Fruit fly (Drosophila melanogaster) whole organism, prepupa: ENCODE measurements around the gene CG7728.
A peak's percentile ranks its signal among the peaks of the same experiment; 100 is the strongest.

ENCODE experiments used
- CG10631 ChIP-seq: fragments of 200-800 bp; sonication (Bioruptor generic); optimal IDR thresholded peaks from 2 replicates; lab custom pipeline; 2016; ENCODE audit warnings: missing biosample characterization, missing genetic modification characterization
- CG10669 ChIP-seq: fragments of 200-800 bp; sonication (Bioruptor generic); optimal IDR thresholded peaks from 3 replicates; lab custom pipeline; 2018; ENCODE audit warnings: missing biosample characterization, mild to moderate bottlenecking, missing genetic modification characterization, moderate library complexity
- CG11294 ChIP-seq: fragments of 200-800 bp; sonication (Bioruptor generic); IDR thresholded peaks from 2 replicates; pipeline ENCODE4 v1.3.6; 2022; ENCODE audit warnings: missing biosample characterization, missing genetic modification characterization
- CG11762 ChIP-seq: fragments of 200-800 bp; sonication (Bioruptor generic); optimal IDR thresholded peaks from 3 replicates; lab custom pipeline; 2016; ENCODE audit warnings: missing biosample characterization, missing genetic modification characterization; ENCODE audit not compliant: insufficient read depth
- CG15336 ChIP-seq: fragments of 200-800 bp; sonication (Bioruptor generic); IDR thresholded peaks from 2 replicates; pipeline ENCODE4 v1.3.6; 2022; ENCODE audit warnings: missing biosample characterization, missing genetic modification characterization
- CG1621 ChIP-seq: fragments of 200-800 bp; sonication (Bioruptor generic); optimal IDR thresholded peaks from 3 replicates; lab custom pipeline; 2018; ENCODE audit warnings: missing biosample characterization, mild to moderate bottlenecking, missing genetic modification characterization
- CG16779 ChIP-seq: fragments of 200-800 bp; sonication (Bioruptor generic); optimal IDR thresholded peaks from 3 replicates; lab custom pipeline; 2017; ENCODE audit warnings: missing biosample characterization, mild to moderate bottlenecking, missing genetic modification characterization
- CG3032 ChIP-seq: fragments of 200-800 bp; optimal IDR thresholded peaks from 2 replicates; lab custom pipeline; 2019; ENCODE audit warnings: missing biosample characterization, mild to moderate bottlenecking, missing genetic modification characterization, moderate library complexity
- CG31627 ChIP-seq: fragments of 200-800 bp; sonication (Bioruptor generic); optimal IDR thresholded peaks from 3 replicates; lab custom pipeline; 2016; ENCODE audit warnings: missing biosample characterization, missing genetic modification characterization
- CG32006 ChIP-seq: fragments of 200-800 bp; sonication (Bioruptor generic); optimal IDR thresholded peaks from 3 replicates; lab custom pipeline; 2017; ENCODE audit warnings: missing biosample characterization, mild to moderate bottlenecking, missing genetic modification characterization
- CG34406 ChIP-seq: fragments of 200-800 bp; sonication (Bioruptor generic); optimal IDR thresholded peaks from 3 replicates; lab custom pipeline; 2016; ENCODE audit warnings: missing biosample characterization, missing genetic modification characterization
- CG6163 ChIP-seq: fragments of 200-800 bp; sonication (Bioruptor generic); IDR thresholded peaks from 3 replicates; pipeline ENCODE4 v1.3.6; 2022; ENCODE audit warnings: missing biosample characterization, missing genetic modification characterization
- CG6276 ChIP-seq: fragments of 200-800 bp; sonication (Bioruptor generic); optimal IDR thresholded peaks from 2 replicates; lab custom pipeline; 2017; ENCODE audit warnings: missing biosample characterization, mild to moderate bottlenecking, missing genetic modification characterization
- CG6792 ChIP-seq: fragments of 200-800 bp; sonication (Bioruptor generic); optimal IDR thresholded peaks from 3 replicates; lab custom pipeline; 2016; ENCODE audit warnings: missing biosample characterization, missing genetic modification characterization
- CG6808 ChIP-seq: fragments of 200-800 bp; sonication (Bioruptor generic); optimal IDR thresholded peaks from 3 replicates; lab custom pipeline; 2017; ENCODE audit warnings: missing biosample characterization, missing genetic modification characterization, mild to moderate bottlenecking, moderate library complexity, missing genetic modification reagents
- CG6854 ChIP-seq: fragments of 200-800 bp; sonication (Bioruptor generic); optimal IDR thresholded peaks from 2 replicates; lab custom pipeline; 2017; ENCODE audit warnings: missing biosample characterization, mild to moderate bottlenecking, missing genetic modification characterization
- CG7368 ChIP-seq: fragments of 200-800 bp; sonication (Bioruptor generic); optimal IDR thresholded peaks from 3 replicates; lab custom pipeline; 2016; ENCODE audit warnings: missing biosample characterization, missing genetic modification characterization
- CG8119 ChIP-seq: fragments of 200-800 bp; sonication (Bioruptor generic); IDR thresholded peaks from 3 replicates; pipeline ENCODE4 v1.3.6; 2022; ENCODE audit warnings: missing biosample characterization, missing genetic modification characterization
- CG8632 ChIP-seq: fragments of 200-800 bp; sonication (Bioruptor generic); optimal IDR thresholded peaks from 3 replicates; lab custom pipeline; 2016; ENCODE audit warnings: missing biosample characterization, missing genetic modification characterization
- CG9139 ChIP-seq: fragments of 200-800 bp; sonication (Bioruptor generic); optimal IDR thresholded peaks from 3 replicates; lab custom pipeline; 2017; ENCODE audit warnings: missing biosample characterization, mild to moderate bottlenecking, missing genetic modification characterization
- Eip75B ChIP-seq: fragments of 200-800 bp; sonication (Bioruptor generic); optimal IDR thresholded peaks from 3 replicates; lab custom pipeline; 2016; ENCODE audit warnings: missing biosample characterization, missing genetic modification characterization
- Eip93F ChIP-seq: fragments of 200-800 bp; sonication (Bioruptor generic); optimal IDR thresholded peaks from 2 replicates; lab custom pipeline; 2016; ENCODE audit warnings: missing biosample characterization, mild to moderate bottlenecking, missing genetic modification characterization
- Ets21C ChIP-seq: fragments of 200-800 bp; sonication (Bioruptor generic); optimal IDR thresholded peaks from 3 replicates; lab custom pipeline; 2016; ENCODE audit warnings: missing biosample characterization, missing genetic modification characterization
- Ets96B ChIP-seq: fragments of 200-800 bp; optimal IDR thresholded peaks from 2 replicates; lab custom pipeline; 2019; ENCODE audit warnings: missing biosample characterization, mild to moderate bottlenecking, missing genetic modification characterization, moderate library complexity
- Gug ChIP-seq: fragments of 200-800 bp; sonication (Bioruptor generic); IDR thresholded peaks from 2 replicates; pipeline ENCODE4 v1.3.6; 2022; ENCODE audit warnings: missing biosample characterization, missing genetic modification characterization
- Hr38 ChIP-seq: sonication (Bioruptor generic); optimal IDR thresholded peaks from 2 replicates; lab custom pipeline; 2016; ENCODE audit warnings: missing biosample characterization, missing genetic modification characterization
- Hr39 ChIP-seq: fragments of 200-800 bp; sonication (Bioruptor generic); optimal IDR thresholded peaks from 2 replicates; lab custom pipeline; 2016; ENCODE audit warnings: missing biosample characterization, missing genetic modification characterization
- Hr4 ChIP-seq: fragments of 200-800 bp; sonication (Bioruptor generic); optimal IDR thresholded peaks from 3 replicates; lab custom pipeline; 2016; ENCODE audit warnings: missing biosample characterization, missing genetic modification characterization
- Lpt ChIP-seq: fragments of 200-800 bp; sonication (Bioruptor generic); optimal IDR thresholded peaks from 3 replicates; lab custom pipeline; 2016; ENCODE audit warnings: missing biosample characterization, missing genetic modification characterization
- Met ChIP-seq: fragments of 200-800 bp; sonication (Bioruptor generic); optimal IDR thresholded peaks from 3 replicates; lab custom pipeline; 2016; ENCODE audit warnings: missing biosample characterization, missing genetic modification characterization
- OdsH ChIP-seq: fragments of 200-800 bp; sonication (Bioruptor generic); optimal IDR thresholded peaks from 3 replicates; lab custom pipeline; 2016; ENCODE audit warnings: missing biosample characterization, missing genetic modification characterization
- Smox ChIP-seq: fragments of 200-800 bp; sonication (Bioruptor generic); optimal IDR thresholded peaks from 3 replicates; lab custom pipeline; 2016; ENCODE audit warnings: missing biosample characterization, missing genetic modification characterization
- Sox102F ChIP-seq: fragments of 200-800 bp; sonication (Bioruptor generic); optimal IDR thresholded peaks from 2 replicates; lab custom pipeline; 2016; ENCODE audit warnings: missing biosample characterization, mild to moderate bottlenecking, missing genetic modification characterization
- Sox14 ChIP-seq: fragments of 200-800 bp; sonication (Bioruptor generic); optimal IDR thresholded peaks from 3 replicates; lab custom pipeline; 2016; ENCODE audit warnings: missing biosample characterization, missing genetic modification characterization
- Sox15 ChIP-seq: fragments of 200-800 bp; sonication (Bioruptor generic); optimal IDR thresholded peaks from 3 replicates; lab custom pipeline; 2016; ENCODE audit warnings: missing biosample characterization, missing genetic modification characterization
- achi ChIP-seq: fragments of 200-800 bp; sonication (Bioruptor generic); optimal IDR thresholded peaks from 3 replicates; lab custom pipeline; 2016; ENCODE audit warnings: missing biosample characterization, missing genetic modification characterization
- acj6 ChIP-seq: fragments of 200-800 bp; sonication (Bioruptor generic); optimal IDR thresholded peaks from 3 replicates; lab custom pipeline; 2016; ENCODE audit warnings: missing biosample characterization, missing genetic modification characterization
- cyc ChIP-seq: fragments of 200-800 bp; sonication (Bioruptor generic); optimal IDR thresholded peaks from 3 replicates; lab custom pipeline; 2016; ENCODE audit warnings: missing biosample characterization, missing genetic modification characterization
- dac ChIP-seq: fragments of 200-800 bp; sonication (Bioruptor generic); optimal IDR thresholded peaks from 2 replicates; lab custom pipeline; 2017; ENCODE audit warnings: missing biosample characterization, mild to moderate bottlenecking, missing genetic modification characterization
- eg ChIP-seq: fragments of 200-800 bp; sonication (Bioruptor generic); IDR thresholded peaks from 3 replicates; pipeline ENCODE4 v1.3.6; 2022; ENCODE audit warnings: missing biosample characterization, missing genetic modification characterization
- esn ChIP-seq: fragments of 200-800 bp; sonication (Bioruptor generic); optimal IDR thresholded peaks from 2 replicates; lab custom pipeline; 2016; ENCODE audit warnings: missing biosample characterization, mild to moderate bottlenecking, missing genetic modification characterization, moderate library complexity
- fd85E ChIP-seq: fragments of 200-800 bp; sonication (Bioruptor generic); optimal IDR thresholded peaks from 3 replicates; lab custom pipeline; 2016; ENCODE audit warnings: missing biosample characterization, missing genetic modification characterization
- fkh ChIP-seq: fragments of 200-800 bp; sonication (Bioruptor generic); optimal IDR thresholded peaks from 3 replicates; lab custom pipeline; 2017; ENCODE audit warnings: missing biosample characterization, mild to moderate bottlenecking, missing genetic modification characterization, moderate library complexity
- lz ChIP-seq: fragments of 200-800 bp; sonication (Bioruptor generic); optimal IDR thresholded peaks from 3 replicates; lab custom pipeline; 2016; ENCODE audit warnings: missing biosample characterization, missing genetic modification characterization
- net ChIP-seq: fragments of 200-800 bp; sonication (Bioruptor generic); optimal IDR thresholded peaks from 3 replicates; lab custom pipeline; 2016; ENCODE audit warnings: missing biosample characterization, missing genetic modification characterization
- pdm3 ChIP-seq: fragments of 200-800 bp; sonication (Bioruptor generic); optimal IDR thresholded peaks from 3 replicates; lab custom pipeline; 2016; ENCODE audit warnings: missing biosample characterization, missing genetic modification characterization
- salr ChIP-seq, 2 experiments: fragments of 200-800 bp; sonication (Bioruptor generic); optimal IDR thresholded peaks; 3 replicates each; lab custom pipeline; 2016 to 2018; ENCODE audit warnings: missing biosample characterization in 2 of 2, missing genetic modification characterization in 2 of 2, mild to moderate bottlenecking in 1 of 2
- spab ChIP-seq: fragments of 200-800 bp; sonication (Bioruptor generic); optimal IDR thresholded peaks from 2 replicates; lab custom pipeline; 2017; ENCODE audit warnings: missing biosample characterization, mild to moderate bottlenecking, missing genetic modification characterization, missing genetic modification reagents
- svp ChIP-seq: fragments of 200-800 bp; sonication (Bioruptor generic); peaks from one replicate; lab custom pipeline; 2016; ENCODE audit warnings: missing biosample characterization, missing genetic modification characterization
- topi ChIP-seq: fragments of 200-800 bp; sonication (Bioruptor generic); optimal IDR thresholded peaks from 3 replicates; lab custom pipeline; 2016; ENCODE audit warnings: missing biosample characterization, missing genetic modification characterization
- vri ChIP-seq: fragments of 200-800 bp; sonication (Bioruptor generic); optimal IDR thresholded peaks from 3 replicates; lab custom pipeline; 2016; ENCODE audit warnings: missing biosample characterization, mild to moderate bottlenecking, missing genetic modification characterization

The CG7728 gene

DNA sequence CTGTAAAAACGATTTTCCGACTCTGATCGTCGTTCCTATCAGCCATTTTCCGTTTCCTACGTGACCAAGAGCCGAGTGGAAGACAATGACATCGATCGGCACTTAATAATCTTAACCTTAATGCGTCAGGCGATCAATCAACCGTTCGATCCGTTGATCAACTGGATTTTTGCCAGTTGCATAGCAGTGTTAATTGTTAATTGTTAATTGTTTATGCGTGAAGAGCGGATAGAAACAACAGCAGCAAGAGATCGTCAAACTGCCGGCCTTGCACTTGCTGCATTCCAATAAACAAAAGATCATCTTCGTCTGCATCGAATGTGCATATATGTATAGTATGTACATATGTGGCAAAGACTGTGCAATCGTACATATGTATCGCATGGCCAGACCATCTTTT is 27.8 kb upstream of the CG7728 start:
- TF ChIP-seq acj6 (GFP tag; lab: Kevin White, UChicago), result no peak
- no peak for TF ChIP-seq net
- peak; percentile 80 for TF ChIP-seq svp (GFP tag; lab: Kevin White, UChicago)

DNA sequence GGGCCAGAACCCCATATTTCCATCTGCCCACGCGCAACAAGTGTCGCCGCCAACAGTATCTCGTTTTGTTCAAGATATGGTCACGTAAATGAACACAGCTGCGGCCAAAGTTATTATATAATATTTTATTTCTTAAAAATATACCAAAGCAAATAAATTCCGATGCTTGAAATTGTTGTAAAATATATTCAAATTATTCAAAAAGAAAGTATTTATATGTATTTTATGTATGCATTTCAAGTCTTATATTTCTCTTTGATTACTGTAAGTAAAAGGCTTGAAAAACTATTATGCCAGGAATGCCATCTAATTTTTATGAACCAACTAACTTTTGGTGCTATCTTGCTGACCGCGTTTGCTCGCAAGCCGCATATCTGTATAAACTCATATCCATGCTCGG is 27.2 kb upstream of the CG7728 start:
- TF ChIP-seq Ets21C (peak; percentile 45), fkh (no peak), spab (GFP tag; lab: Kevin White, UChicago) (peak; percentile 78), Sox15 (GFP tag; lab: Kevin White, UChicago) (peak; percentile 67), CG16779 (peak; percentile 57), Sox14 (GFP tag; lab: Kevin White, UChicago) (peak; percentile 77), Eip75B (no peak), CG6792 (GFP tag; lab: Kevin White, UChicago) (peak; percentile 83), svp (GFP tag; lab: Kevin White, UChicago) (peak; percentile 93), Met (peak; percentile 91), lz (GFP tag; lab: Kevin White, UChicago) (peak; percentile 81), Gug (GFP tag; lab: Robert Waterston, UW) (peak; percentile 51), CG6854 (peak; percentile 87), pdm3 (GFP tag; lab: Kevin White, UChicago) (no peak), CG6163 (GFP tag; lab: Robert Waterston, UW) (peak; percentile 76; the same call in 2 of the 3 replicates), CG6276 (GFP tag; lab: Kevin White, UChicago) (peak; percentile 76), Lpt (GFP tag; lab: Kevin White, UChicago) (peak; percentile 67), CG8632 (GFP tag; lab: Kevin White, UChicago) (peak; percentile 87), CG10669 (GFP tag; lab: Kevin White, UChicago) (no peak), CG15336 (GFP tag; lab: Robert Waterston, UW) (peak; percentile 90), CG3032 (tag; lab: Kevin White, UChicago) (peak; percentile 82), esn (GFP tag; lab: Kevin White, UChicago) (peak; percentile 92), topi (GFP tag; lab: Kevin White, UChicago) (peak; percentile 87), achi (GFP tag; lab: Kevin White, UChicago) (peak; percentile 82), salr (GFP tag; optimal IDR thresholded peaks at IDR 0.05; lab: Kevin White, UChicago) (peak in 1 of 2 experiments; percentile 37), eg (peak; percentile 73; the same call in 1 of the 3 replicates), Ets96B (peak; percentile 85), fd85E (GFP tag; lab: Kevin White, UChicago) (no peak), Hr38 (GFP tag; lab: Kevin White, UChicago) (no peak), CG9139 (GFP tag; lab: Kevin White, UChicago) (no peak), Smox (GFP tag; lab: Kevin White, UChicago) (peak; percentile 82), vri (GFP tag; lab: Kevin White, UChicago) (peak; percentile 81), Hr39 (GFP tag; lab: Kevin White, UChicago) (peak; percentile 71), dac (GFP tag; lab: Kevin White, UChicago) (no peak), CG32006 (GFP tag; lab: Kevin White, UChicago) (peak; percentile 85), CG10631 (GFP tag; lab: Kevin White, UChicago) (peak; percentile 79), CG7368 (peak; percentile 46), CG31627 (GFP tag; lab: Kevin White, UChicago) (peak; percentile 70), Sox102F (peak; percentile 85), Hr4 (GFP tag; lab: Kevin White, UChicago) (no peak), Eip93F (GFP tag; lab: Kevin White, UChicago) (peak; percentile 68), CG34406 (GFP tag; lab: Kevin White, UChicago) (peak; percentile 85), CG6808 (GFP tag; lab: Kevin White, UChicago) (peak; percentile 88), net (peak; percentile 87), CG11294 (GFP tag; lab: Robert Waterston, UW) (0 out of 2 replicates have a peak, but pooled peaks have one; percentile 19), cyc (GFP tag; lab: Kevin White, UChicago) (peak; percentile 56), OdsH (GFP tag; lab: Kevin White, UChicago) (no peak), CG1621 (tag; lab: Kevin White, UChicago) (peak; percentile 69), CG11762 (GFP tag; lab: Kevin White, UChicago) (peak; percentile 77), CG8119 (GFP tag; lab: Robert Waterston, UW) (peak; percentile 90)
